Fruit fly (Drosophila melanogaster) ovary, adult (tissue): ENCODE measurements around the gene CG7328.

Experiments
- CG17801 ChIP-seq: fragments of 200-800 bp; optimal IDR thresholded peaks from 2 replicates; lab custom pipeline; 2019; ENCODE audit warnings: missing biosample characterization, mild to moderate bottlenecking, missing genetic modification characterization, moderate library complexity; ENCODE audit not compliant: partially characterized antibody

The CG7328 gene

DNA sequence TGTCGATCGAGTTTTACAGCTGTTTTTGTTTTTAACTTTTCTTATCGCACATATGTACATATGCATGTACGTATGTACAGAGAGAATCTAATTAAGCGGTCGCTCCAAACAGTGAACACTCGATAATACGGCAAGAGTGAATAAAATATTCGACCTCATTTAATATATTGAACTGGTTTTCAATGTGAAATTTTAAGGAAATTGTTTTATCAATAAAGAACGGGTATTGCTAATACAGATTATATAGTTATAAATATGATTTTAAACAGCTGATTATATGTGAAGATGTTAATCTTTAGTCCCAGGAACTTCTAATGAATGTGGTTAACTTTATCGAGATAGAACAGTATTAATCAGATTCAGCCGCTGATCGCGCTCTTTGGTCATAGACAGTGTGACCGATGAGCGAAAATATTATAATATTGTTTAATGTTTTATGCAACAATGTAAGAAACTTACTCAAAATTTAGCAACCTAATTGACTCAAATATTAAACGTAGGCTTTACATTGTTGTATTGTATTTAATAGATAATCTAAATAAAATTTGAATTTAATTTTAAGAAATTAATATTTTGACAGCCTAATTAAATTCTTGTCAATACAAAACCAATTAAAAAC is at the start of gene CG7328:
Gene CG7328, minus strand, starts transcription at position 19 of the 619 bp plus-strand sequence.
- peak; percentile 92 for TF ChIP-seq CG17801

DNA sequence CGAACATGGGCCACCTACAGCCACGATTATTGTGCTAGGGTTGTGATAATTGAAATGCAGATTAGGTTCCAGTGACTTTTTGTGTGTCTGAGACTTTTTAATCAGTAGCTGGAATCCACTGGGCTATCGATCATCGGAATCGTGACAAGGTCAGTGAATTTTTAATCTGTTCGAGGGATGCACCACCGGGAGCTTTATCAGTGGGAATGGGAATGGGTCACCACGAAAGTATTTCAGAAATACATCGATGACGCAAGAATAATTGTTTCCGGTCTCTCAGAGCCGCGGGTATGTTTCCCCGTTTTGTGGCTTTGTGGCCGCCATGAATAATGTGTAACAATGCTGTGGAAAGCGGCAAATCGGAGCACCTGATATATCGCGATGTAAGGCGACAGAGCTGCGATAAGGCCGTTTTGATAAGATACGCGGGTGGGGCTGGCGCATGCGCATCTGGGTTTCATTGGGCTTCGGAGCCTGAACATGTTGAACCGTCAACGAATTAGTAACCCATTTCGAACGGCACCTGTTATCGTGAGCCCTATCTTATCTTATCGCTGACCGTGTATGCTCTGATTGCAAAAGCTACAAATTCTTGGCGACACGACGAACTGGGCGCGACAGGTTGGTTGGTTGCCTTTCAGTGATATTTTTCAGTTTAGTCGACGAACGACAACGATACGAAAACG is 47.6 kb upstream of the CG7328 start, which contains the start of gene Ssk:
Gene Ssk, plus strand, starts transcription at position 638 of the 686 bp plus-strand sequence.
- TF ChIP-seq CG17801 = peak; percentile 22

DNA sequence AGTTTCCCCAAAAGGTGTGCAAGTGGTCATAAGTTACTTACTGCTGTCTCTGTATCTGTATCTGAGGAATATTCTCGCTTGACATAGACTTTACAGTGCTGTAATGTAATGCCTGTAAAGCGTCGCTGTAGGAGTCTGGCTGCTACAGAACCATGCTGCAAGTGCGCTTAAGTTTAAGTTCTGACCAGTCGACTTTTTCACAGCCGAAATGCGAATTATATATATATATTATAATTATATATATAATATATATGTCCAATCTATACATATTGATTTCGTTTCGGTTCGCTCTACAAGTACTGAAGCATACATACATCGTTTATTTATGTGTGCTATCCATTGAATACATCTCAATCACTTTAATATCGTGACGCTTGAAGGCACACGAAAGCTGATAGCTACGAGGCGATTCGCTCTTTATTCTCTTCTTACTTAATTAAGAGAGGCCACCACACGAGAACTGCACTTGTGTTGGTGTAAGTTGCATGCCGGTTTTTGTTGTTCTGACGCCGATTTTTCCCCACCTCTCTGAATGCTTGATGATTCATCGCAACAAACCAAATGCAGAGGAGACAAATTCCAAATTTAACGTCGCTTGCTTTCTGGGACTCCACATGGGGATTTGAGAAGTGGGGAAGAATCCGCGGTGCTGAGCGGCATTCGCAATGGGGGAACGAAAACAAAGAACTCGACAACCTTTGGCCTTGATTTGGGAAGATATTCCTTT is 46.0 kb upstream of the CG7328 start:
- TF ChIP-seq CG17801 = no peak

DNA sequence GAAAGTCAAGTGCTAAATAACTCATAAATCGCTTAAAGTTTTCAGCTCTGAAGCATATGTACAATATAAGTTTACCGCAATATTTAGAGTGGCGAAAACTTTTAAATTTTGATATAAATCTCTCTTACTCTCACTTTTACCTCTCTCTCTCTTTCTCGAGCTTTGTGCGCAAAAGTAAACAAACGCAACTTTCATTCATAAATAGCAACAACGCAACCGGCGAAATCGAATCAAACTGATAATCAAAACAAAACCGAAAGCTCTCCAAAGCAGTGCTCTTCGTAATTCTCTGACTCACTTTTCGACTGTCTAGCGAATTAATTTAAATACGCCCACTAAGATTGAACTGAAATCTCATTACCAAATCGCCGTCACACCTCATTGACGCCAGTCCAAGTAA is 45.5 kb upstream of the CG7328 start:
- no peak for TF ChIP-seq CG17801

DNA sequence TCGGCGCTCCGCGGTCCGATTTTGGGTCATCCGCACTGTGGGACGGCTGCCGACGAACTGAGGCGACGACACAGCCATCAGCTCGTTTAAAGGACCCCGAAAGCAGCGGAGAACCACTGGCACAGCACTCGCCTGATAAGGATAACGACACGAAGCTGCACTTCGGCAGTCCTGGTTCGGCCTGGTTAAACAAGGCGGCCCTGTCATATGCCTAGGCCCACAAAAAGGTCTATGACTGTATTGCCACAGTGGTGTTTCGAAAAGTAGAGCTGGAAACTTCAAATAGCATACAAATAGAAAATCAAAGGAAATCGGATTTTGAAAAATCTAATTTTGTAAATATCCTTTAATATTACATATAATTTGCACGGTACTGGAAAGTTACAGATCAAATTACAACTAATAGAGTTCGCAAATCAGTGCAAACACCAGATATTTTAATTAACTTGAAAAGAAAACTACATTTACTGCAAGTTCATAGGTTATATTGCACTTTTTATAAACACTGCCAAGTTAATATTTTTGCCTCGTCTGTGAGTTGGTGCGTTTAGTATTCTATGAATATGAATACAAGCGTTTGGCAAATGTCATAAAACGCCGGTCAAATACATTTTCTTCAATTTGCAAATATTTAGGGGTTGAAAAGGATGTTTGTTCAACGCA is 44.9 kb upstream of the CG7328 start:
- no peak for TF ChIP-seq CG17801

DNA sequence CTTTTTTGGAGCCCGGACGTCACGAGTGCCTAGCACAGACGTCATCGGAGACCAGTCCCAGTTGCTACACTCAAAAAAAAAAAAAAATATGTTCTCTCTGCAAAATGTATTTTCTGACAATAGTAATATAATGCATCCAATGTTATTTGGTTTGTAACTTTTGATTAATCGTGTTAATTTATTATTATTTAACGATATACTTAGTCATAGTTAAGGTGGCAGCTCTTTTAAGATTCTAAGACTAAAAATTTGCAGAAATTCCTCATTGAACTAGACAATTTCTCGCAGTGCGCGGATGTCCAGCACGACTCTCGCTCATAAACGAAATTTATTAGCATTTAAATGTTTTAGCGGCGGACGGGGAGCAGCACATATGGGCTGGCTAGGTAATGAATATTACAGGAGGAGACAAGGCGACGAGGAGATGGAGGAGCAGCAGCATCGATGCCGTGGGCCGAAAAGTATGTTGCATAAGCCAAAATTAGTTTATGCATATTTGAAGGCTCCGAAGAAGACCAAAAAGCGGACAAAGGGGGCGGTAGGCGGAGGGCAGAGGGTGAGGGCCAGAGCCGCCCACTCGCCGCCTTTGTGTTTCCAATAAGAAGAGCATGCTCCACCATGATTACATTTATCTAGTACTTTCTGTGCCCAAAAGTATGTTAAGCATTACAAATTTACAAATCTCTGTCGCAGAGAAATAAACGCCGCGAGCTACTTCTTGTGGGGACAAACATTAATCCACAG is 43.1 kb upstream of the CG7328 start:
- TF ChIP-seq CG17801 = no peak

DNA sequence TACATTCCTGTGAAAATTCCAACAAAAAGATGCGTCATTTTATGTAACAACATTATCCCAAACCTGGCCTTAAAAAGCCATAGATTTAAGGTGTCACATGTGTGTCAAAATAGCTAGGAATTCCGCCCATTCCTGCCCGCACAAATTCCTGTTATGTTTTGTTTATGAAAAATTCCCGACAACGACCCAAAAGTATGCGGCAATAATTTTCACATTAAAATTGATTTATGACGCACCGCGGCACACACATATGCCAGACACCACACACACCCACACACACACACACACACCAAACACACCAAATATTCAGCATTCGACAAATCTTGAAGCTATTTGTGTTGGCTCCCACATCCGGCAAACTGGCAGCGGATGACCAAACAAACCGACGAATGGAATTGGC is 42.4 kb upstream of the CG7328 start:
- no peak for TF ChIP-seq CG17801

DNA sequence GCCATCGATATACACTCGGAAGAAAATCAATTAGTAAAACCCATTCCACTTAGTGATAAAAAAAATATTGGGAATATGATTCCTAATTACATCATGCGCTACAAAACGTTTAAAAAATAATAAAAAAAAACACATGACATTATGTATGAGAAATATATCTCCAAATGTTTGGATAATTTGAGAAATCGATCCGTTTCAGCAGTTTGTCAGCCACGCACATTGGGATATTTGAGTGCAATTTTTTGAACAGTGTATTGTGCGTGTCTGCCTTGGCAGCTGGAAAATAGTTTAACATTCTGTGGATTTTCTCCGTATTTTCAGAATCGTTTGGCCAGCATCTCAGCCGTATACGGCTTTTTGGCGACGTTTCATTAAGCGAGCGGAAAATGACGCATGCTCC is 37.7 kb upstream of the CG7328 start:
- TF ChIP-seq CG17801 = no peak

DNA sequence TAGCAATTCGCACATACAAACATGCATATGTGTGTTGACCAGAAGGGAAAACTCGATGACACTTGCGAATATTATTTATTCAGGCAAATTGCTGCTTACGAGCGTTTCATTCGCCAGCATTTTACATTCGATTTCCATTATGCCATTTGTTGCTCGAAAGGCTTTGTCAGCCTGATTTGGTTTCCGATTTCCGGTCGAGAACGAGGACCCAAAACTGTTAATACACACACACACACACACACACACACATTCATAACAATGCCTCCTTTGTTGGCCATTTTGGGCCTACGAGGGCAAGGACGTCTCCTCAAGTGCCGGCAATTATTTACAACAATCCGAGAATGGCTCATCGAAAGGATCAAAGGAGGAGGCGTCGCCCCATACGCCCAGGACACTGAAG is 37.3 kb upstream of the CG7328 start:
- TF ChIP-seq CG17801 = no peak

DNA sequence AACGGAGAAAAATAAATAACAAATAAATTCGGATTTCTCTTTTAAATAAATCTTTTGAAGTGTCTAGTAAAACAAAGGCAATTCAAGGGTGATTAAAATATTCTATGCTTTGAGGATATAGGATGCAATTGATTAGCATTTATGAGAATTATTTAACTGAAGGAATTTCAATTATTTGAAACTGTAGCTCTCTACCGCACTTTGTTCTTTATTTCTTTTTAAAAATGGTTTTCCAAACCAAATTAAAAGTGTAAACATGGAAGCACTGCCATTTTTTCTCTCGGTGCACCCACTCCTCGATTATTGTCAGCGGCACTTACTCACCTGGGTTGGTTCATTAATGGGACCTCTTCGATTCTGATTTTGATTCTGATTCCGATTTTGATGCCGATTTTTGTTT is 27.7 kb upstream of the CG7328 start:
- TF ChIP-seq CG17801 = no peak

DNA sequence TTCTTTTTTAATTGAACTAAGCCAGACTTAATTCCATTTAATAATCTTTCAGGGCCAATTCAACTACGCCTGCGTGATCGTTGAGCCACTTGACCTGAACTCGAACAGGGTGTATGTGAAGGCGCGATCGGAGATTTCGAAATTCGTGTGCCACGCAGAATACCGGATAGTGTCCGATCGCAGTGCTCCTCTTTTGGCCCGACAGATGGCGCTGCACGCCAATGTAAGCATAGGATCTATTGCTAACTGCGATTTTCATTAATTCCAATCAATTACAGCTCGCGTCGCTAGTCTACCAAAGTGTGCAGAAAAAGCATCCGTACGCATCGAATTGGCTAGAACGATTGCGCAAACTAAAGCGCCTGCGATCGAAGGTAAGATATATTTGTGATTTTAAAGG is 2.1 kb downstream of the CG7328 start:
- no peak for TF ChIP-seq CG17801

DNA sequence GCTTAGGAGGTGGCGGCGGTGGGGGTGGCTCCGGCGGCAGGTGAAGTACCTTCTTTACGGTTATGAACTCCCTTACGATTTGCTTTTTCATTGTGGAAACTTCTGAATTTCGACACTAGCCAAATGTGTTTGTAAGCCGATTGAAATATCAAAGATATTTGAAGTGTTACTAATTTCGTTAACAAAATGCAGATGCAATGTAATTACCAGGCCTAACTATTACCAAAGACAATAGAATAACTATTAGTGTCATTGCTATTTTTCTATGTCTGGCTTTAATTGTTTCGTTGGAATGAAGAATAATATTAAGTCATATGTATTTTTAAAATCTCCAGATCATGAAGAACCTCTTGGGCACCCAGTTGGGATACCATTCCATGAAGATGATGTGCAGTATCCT is 7.2 kb downstream of the CG7328 start, which contains the start of gene CG7335:
Gene CG7335, minus strand, starts transcription at position 101 of the 400 bp plus-strand sequence.
- no peak for TF ChIP-seq CG17801

DNA sequence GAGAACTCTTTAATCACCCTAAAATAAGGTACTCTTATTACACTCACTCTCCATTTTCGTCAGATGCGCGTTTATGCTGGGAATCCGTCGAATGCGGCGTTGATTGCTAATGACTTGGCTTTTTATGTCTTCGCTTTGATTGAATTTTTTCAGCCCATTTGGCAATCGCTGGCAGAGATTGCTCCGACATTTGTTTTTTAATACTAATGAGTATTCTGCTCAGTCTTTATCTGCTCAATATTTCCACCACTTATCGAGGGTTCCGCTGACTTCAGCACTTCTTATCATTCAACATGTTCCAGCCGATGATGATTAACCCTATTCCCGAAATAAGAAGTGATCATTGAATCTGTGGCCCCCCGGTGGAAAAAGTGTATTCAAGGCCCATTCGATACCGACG is 8.8 kb downstream of the CG7328 start, which contains the start of gene obst-J:
Gene obst-J, minus strand, starts transcription at position 101 of the 400 bp plus-strand sequence.
- TF ChIP-seq CG17801 = no peak

DNA sequence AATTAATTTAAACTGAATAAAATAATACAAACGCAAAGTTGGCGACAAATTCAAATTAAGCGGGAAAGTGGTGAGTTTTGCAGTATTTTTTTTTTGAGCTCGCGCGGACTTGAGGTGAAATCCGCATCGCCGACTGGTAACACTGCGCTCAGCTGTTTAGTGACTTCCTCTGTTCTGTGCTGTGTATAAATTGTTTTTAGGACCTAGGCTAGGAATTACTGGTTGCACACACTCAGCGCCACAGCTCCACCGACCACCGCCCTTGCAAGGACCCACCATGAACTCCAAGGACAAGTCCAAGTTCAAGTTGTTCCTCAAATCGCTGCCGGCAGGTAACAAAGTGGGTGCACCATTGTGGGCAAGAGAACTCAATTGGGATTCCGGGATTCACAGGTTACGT is 11.4 kb downstream of the CG7328 start, which contains the start of gene gig:
Gene gig, plus strand, starts transcription at position 150 of the 400 bp plus-strand sequence.
- no peak for TF ChIP-seq CG17801

DNA sequence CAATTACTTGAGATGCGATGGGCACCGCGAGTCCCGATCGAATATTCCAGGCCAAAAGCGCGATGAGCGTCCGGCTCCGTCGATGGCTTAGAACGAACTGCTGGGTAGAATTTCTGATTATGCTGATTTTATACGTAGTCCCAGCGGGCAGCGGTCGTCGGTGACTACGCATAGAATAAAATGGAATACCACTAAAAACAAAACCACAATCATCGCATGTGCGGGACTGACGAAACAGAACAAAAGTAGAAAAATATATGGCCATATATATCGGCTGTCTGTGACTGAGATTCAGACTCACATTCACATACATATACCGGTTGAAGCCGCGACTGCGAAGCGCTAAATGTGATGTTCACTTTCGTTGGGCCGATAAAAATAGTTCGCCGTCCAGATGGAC is 13.1 kb downstream of the CG7328 start, which contains the start of gene CG7365:
Gene CG7365, minus strand, starts transcription at position 101 of the 400 bp plus-strand sequence.
- no peak for TF ChIP-seq CG17801

DNA sequence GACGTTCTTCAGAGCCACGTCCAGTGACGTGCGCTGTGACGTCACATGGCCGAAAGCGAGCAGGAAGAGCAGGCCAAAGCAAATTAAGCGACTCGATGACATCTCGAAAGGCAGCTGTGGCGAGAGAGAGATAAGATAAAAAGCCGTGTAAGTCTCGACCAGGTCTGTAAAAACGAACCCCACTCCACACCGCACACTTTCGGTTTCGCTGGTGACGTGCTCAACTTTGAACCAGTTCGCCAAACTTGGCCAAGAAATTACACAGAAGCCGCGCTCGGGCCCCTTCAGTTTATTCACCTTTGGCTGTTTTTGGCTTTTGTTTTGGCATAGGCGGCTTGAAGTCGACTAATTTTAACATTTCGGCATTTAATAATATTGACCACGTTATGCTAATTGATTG is 14.3 kb downstream of the CG7328 start:
- TF ChIP-seq CG17801 = no peak
